Worm (Caenorhabditis elegans): ENCODE measurements around the gene K01A2.5.

K01A2.5 gene

DNA sequence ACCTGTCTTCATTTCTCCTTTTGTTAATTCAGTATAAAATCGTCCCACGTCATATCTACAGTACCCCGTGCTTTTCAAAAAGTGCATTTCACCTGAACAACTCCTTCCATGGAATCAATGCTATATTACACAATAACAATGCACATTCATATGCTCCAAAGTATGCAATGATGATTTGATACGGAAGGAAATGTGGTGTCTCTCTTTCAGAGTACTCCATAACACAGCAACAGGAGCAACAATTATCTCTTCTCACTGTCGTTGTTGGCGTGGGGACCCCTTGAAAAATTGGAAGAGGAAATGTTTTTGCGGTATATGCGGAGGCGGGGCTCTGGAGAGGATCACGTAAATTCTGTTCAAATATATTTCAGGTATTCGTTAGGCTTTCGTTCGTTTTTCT, 43.6 kb upstream of the K01A2.5 start, which contains the start of gene cat-2:
Gene cat-2 (plus strand): TSS at position 301 of the 400 bp plus-strand sequence.
- no peak for TF ChIP-seq nhr-71 (tag; optimal IDR thresholded peaks at IDR 0.05)
- TF ChIP-seq nhr-12 (tag; optimal IDR thresholded peaks at IDR 0.05): no peak
- no peak for TF ChIP-seq nhr-90 (tag; optimal IDR thresholded peaks at IDR 0.05; ENCODE audit: poor library complexity)
- no peak for TF ChIP-seq tbx-2 (tag; optimal IDR thresholded peaks at IDR 0.05)
- TF ChIP-seq ztf-4 (tag; optimal IDR thresholded peaks at IDR 0.05): no peak
- TF ChIP-seq unc-62 (GFP tag; optimal IDR thresholded peaks at IDR 0.05): no peak
- TF ChIP-seq zag-1 (tag; optimal IDR thresholded peaks at IDR 0.05): no peak
- no peak for TF ChIP-seq nhr-237 (tag; optimal IDR thresholded peaks at IDR 0.05)
- no peak for TF ChIP-seq nhr-76 (tag; optimal IDR thresholded peaks at IDR 0.05)
- TF ChIP-seq efl-1 (optimal IDR thresholded peaks at IDR 0.05): no peak
- TF ChIP-seq efl-1 (GFP tag; optimal IDR thresholded peaks at IDR 0.05 in 1 of 2): no peak
- TF ChIP-seq pag-3 (tag; optimal IDR thresholded peaks at IDR 0.05; ENCODE audit: borderline replicate concordance, insufficient read depth): no peak
- TF ChIP-seq Y116A8C.19 (tag; optimal IDR thresholded peaks at IDR 0.05; ENCODE audit: borderline replicate concordance): no peak

DNA sequence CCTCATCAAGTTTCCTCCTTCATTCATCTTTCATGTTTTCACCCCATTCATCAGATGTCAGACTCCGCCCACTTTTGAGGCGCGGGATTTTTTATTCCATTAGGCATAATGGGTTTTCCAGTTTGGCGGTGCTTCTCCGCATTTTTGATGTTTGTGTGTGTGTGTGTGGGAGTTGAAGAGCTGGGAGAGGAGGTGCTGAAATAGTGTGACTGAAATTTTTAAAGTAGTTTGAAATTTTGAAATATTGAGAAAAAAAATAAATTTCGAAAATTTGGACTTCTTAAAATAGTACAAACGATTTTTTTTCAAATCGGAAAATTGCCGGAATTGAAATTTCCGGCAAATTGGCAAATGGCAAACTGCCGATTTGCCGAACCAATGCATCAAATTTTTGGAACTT, 37.5 kb upstream of the K01A2.5 start, which contains the start of gene scc-2:
Gene scc-2 (minus strand): TSS at position 101 of the 400 bp plus-strand sequence.
- no peak for TF ChIP-seq ces-1 (GFP tag; optimal IDR thresholded peaks at IDR 0.05)
- TF ChIP-seq sptf-1 (tag; optimal IDR thresholded peaks at IDR 0.05): no peak
- no peak for TF ChIP-seq dsc-1 (tag; optimal IDR thresholded peaks at IDR 0.05)
- TF ChIP-seq egl-27 (tag; optimal IDR thresholded peaks at IDR 0.05): no peak
- TF ChIP-seq hlh-4 (tag; optimal IDR thresholded peaks at IDR 0.05): no peak
- no peak for TF ChIP-seq aha-1 (tag; optimal IDR thresholded peaks at IDR 0.05)
- no peak for TF ChIP-seq nhr-11 (tag; optimal IDR thresholded peaks at IDR 0.05)
- no peak for TF ChIP-seq ama-1 (optimal IDR thresholded peaks at IDR 0.05)
- TF ChIP-seq irx-1 (tag; optimal IDR thresholded peaks at IDR 0.05): no peak
- TF ChIP-seq ztf-11 (tag; optimal IDR thresholded peaks at IDR 0.05): no peak
- no peak for TF ChIP-seq alr-1 (tag; optimal IDR thresholded peaks at IDR 0.05; ENCODE audit: borderline replicate concordance)
- TF ChIP-seq ceh-82 (tag; optimal IDR thresholded peaks at IDR 0.05): no peak
- no peak for TF ChIP-seq vab-15 (tag; optimal IDR thresholded peaks at IDR 0.05)

DNA sequence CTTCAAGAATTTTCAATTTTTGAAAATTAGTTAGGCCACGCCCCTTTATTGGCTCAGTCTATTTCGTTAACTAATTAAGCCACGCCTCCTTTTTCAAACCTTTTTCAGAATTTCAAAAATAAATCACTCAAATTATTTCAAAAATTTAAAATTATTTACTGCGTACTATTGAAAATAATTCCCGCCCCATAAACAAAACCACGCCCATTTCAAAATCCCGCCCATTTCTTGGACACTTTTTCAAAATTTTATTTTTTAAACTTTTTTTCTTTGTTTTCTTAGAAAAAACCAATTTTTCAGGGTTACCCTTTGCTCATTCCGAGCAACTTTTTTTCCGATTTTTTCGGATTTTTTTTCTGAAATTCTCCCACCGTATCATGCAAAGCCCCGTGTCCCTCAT, 37.0 kb upstream of the K01A2.5 start, which contains the start of gene B0432.14:
Gene B0432.14 (plus strand): TSS at position 301 of the 400 bp plus-strand sequence.
- TF ChIP-seq ces-1 (GFP tag; optimal IDR thresholded peaks at IDR 0.05) (no peak), elt-3 (tag; optimal IDR thresholded peaks at IDR 0.05) (no peak), tlp-1 (tag; optimal IDR thresholded peaks at IDR 0.05) (no peak), alr-1 (tag; optimal IDR thresholded peaks at IDR 0.05; ENCODE audit: borderline replicate concordance) (no peak), ceh-88 (GFP tag; IDR thresholded peaks at IDR 0.05) (no peak), lir-3 (tag; optimal IDR thresholded peaks at IDR 0.05; ENCODE audit: poor library complexity) (no peak), Y116A8C.19 (tag; optimal IDR thresholded peaks at IDR 0.05; ENCODE audit: borderline replicate concordance) (no peak), sup-37 (GFP tag; optimal IDR thresholded peaks at IDR 0.05) (no peak), nhr-71 (tag; optimal IDR thresholded peaks at IDR 0.05) (no peak), ceh-90 (tag; optimal IDR thresholded peaks at IDR 0.05) (no peak), mab-9 (GFP tag; IDR thresholded peaks at IDR 0.05) (no peak), nhr-84 (tag; optimal IDR thresholded peaks at IDR 0.05) (no peak), ama-1 (optimal IDR thresholded peaks at IDR 0.05) (no peak), sox-4 (tag; optimal IDR thresholded peaks at IDR 0.05) (no peak), nhr-47 (tag; optimal IDR thresholded peaks at IDR 0.05) (no peak), nhr-28 (tag; optimal IDR thresholded peaks at IDR 0.05) (no peak), zip-4 (GFP tag; optimal IDR thresholded peaks at IDR 0.05) (no peak), fkh-10 (GFP tag; optimal IDR thresholded peaks at IDR 0.05) (no peak), dsc-1 (tag; optimal IDR thresholded peaks at IDR 0.05) (no peak)
